Fruit fly (Drosophila melanogaster) whole organism, prepupa: ENCODE measurements around the gene CG4619.

Experiments used
- CG10669 ChIP-seq: fragments of 200-800 bp; sonication (Bioruptor generic); optimal IDR thresholded peaks from 3 replicates; lab custom pipeline; 2018; ENCODE audit warnings: missing biosample characterization, mild to moderate bottlenecking, missing genetic modification characterization, moderate library complexity
- CG11294 ChIP-seq: fragments of 200-800 bp; sonication (Bioruptor generic); IDR thresholded peaks from 2 replicates; pipeline ENCODE4 v1.3.6; 2022; ENCODE audit warnings: missing biosample characterization, missing genetic modification characterization
- CG1621 ChIP-seq: fragments of 200-800 bp; sonication (Bioruptor generic); optimal IDR thresholded peaks from 3 replicates; lab custom pipeline; 2018; ENCODE audit warnings: missing biosample characterization, mild to moderate bottlenecking, missing genetic modification characterization
- CG16779 ChIP-seq: fragments of 200-800 bp; sonication (Bioruptor generic); optimal IDR thresholded peaks from 3 replicates; lab custom pipeline; 2017; ENCODE audit warnings: missing biosample characterization, mild to moderate bottlenecking, missing genetic modification characterization
- CG3032 ChIP-seq: fragments of 200-800 bp; optimal IDR thresholded peaks from 2 replicates; lab custom pipeline; 2019; ENCODE audit warnings: missing biosample characterization, mild to moderate bottlenecking, missing genetic modification characterization, moderate library complexity
- CG31627 ChIP-seq: fragments of 200-800 bp; sonication (Bioruptor generic); optimal IDR thresholded peaks from 3 replicates; lab custom pipeline; 2016; ENCODE audit warnings: missing biosample characterization, missing genetic modification characterization
- CG32006 ChIP-seq: fragments of 200-800 bp; sonication (Bioruptor generic); optimal IDR thresholded peaks from 3 replicates; lab custom pipeline; 2017; ENCODE audit warnings: missing biosample characterization, mild to moderate bottlenecking, missing genetic modification characterization
- CG34406 ChIP-seq: fragments of 200-800 bp; sonication (Bioruptor generic); optimal IDR thresholded peaks from 3 replicates; lab custom pipeline; 2016; ENCODE audit warnings: missing biosample characterization, missing genetic modification characterization
- CG6163 ChIP-seq: fragments of 200-800 bp; sonication (Bioruptor generic); IDR thresholded peaks from 3 replicates; pipeline ENCODE4 v1.3.6; 2022; ENCODE audit warnings: missing biosample characterization, missing genetic modification characterization
- CG6276 ChIP-seq: fragments of 200-800 bp; sonication (Bioruptor generic); optimal IDR thresholded peaks from 2 replicates; lab custom pipeline; 2017; ENCODE audit warnings: missing biosample characterization, mild to moderate bottlenecking, missing genetic modification characterization
- CG6808 ChIP-seq: fragments of 200-800 bp; sonication (Bioruptor generic); optimal IDR thresholded peaks from 3 replicates; lab custom pipeline; 2017; ENCODE audit warnings: missing biosample characterization, missing genetic modification characterization, mild to moderate bottlenecking, moderate library complexity, missing genetic modification reagents
- CG6854 ChIP-seq: fragments of 200-800 bp; sonication (Bioruptor generic); optimal IDR thresholded peaks from 2 replicates; lab custom pipeline; 2017; ENCODE audit warnings: missing biosample characterization, mild to moderate bottlenecking, missing genetic modification characterization
- CG7368 ChIP-seq: fragments of 200-800 bp; sonication (Bioruptor generic); optimal IDR thresholded peaks from 3 replicates; lab custom pipeline; 2016; ENCODE audit warnings: missing biosample characterization, missing genetic modification characterization
- CG8632 ChIP-seq: fragments of 200-800 bp; sonication (Bioruptor generic); optimal IDR thresholded peaks from 3 replicates; lab custom pipeline; 2016; ENCODE audit warnings: missing biosample characterization, missing genetic modification characterization
- CG9139 ChIP-seq: fragments of 200-800 bp; sonication (Bioruptor generic); optimal IDR thresholded peaks from 3 replicates; lab custom pipeline; 2017; ENCODE audit warnings: missing biosample characterization, mild to moderate bottlenecking, missing genetic modification characterization
- Eip75B ChIP-seq: fragments of 200-800 bp; sonication (Bioruptor generic); optimal IDR thresholded peaks from 3 replicates; lab custom pipeline; 2016; ENCODE audit warnings: missing biosample characterization, missing genetic modification characterization
- Eip78C ChIP-seq: fragments of 200-800 bp; sonication (Bioruptor generic); peaks from one replicate; lab custom pipeline; 2016; ENCODE audit warnings: missing biosample characterization, missing genetic modification characterization
- Eip93F ChIP-seq: fragments of 200-800 bp; sonication (Bioruptor generic); optimal IDR thresholded peaks from 2 replicates; lab custom pipeline; 2016; ENCODE audit warnings: missing biosample characterization, mild to moderate bottlenecking, missing genetic modification characterization
- Hr38 ChIP-seq: sonication (Bioruptor generic); optimal IDR thresholded peaks from 2 replicates; lab custom pipeline; 2016; ENCODE audit warnings: missing biosample characterization, missing genetic modification characterization
- Met ChIP-seq: fragments of 200-800 bp; sonication (Bioruptor generic); optimal IDR thresholded peaks from 3 replicates; lab custom pipeline; 2016; ENCODE audit warnings: missing biosample characterization, missing genetic modification characterization
- OdsH ChIP-seq: fragments of 200-800 bp; sonication (Bioruptor generic); optimal IDR thresholded peaks from 3 replicates; lab custom pipeline; 2016; ENCODE audit warnings: missing biosample characterization, missing genetic modification characterization
- Smox ChIP-seq: fragments of 200-800 bp; sonication (Bioruptor generic); optimal IDR thresholded peaks from 3 replicates; lab custom pipeline; 2016; ENCODE audit warnings: missing biosample characterization, missing genetic modification characterization
- Sox102F ChIP-seq: fragments of 200-800 bp; sonication (Bioruptor generic); optimal IDR thresholded peaks from 2 replicates; lab custom pipeline; 2016; ENCODE audit warnings: missing biosample characterization, mild to moderate bottlenecking, missing genetic modification characterization
- Sox14 ChIP-seq: fragments of 200-800 bp; sonication (Bioruptor generic); optimal IDR thresholded peaks from 3 replicates; lab custom pipeline; 2016; ENCODE audit warnings: missing biosample characterization, missing genetic modification characterization
- Sox15 ChIP-seq: fragments of 200-800 bp; sonication (Bioruptor generic); optimal IDR thresholded peaks from 3 replicates; lab custom pipeline; 2016; ENCODE audit warnings: missing biosample characterization, missing genetic modification characterization
- achi ChIP-seq: fragments of 200-800 bp; sonication (Bioruptor generic); optimal IDR thresholded peaks from 3 replicates; lab custom pipeline; 2016; ENCODE audit warnings: missing biosample characterization, missing genetic modification characterization
- cyc ChIP-seq: fragments of 200-800 bp; sonication (Bioruptor generic); optimal IDR thresholded peaks from 3 replicates; lab custom pipeline; 2016; ENCODE audit warnings: missing biosample characterization, missing genetic modification characterization
- dac ChIP-seq: fragments of 200-800 bp; sonication (Bioruptor generic); optimal IDR thresholded peaks from 2 replicates; lab custom pipeline; 2017; ENCODE audit warnings: missing biosample characterization, mild to moderate bottlenecking, missing genetic modification characterization
- dsx ChIP-seq: fragments of 200-800 bp; optimal IDR thresholded peaks from 3 replicates; lab custom pipeline; 2019; ENCODE audit warnings: missing biosample characterization, mild to moderate bottlenecking, missing genetic modification characterization, moderate library complexity; ENCODE audit not compliant: poor library complexity, severe bottlenecking
- esn ChIP-seq: fragments of 200-800 bp; sonication (Bioruptor generic); optimal IDR thresholded peaks from 2 replicates; lab custom pipeline; 2016; ENCODE audit warnings: missing biosample characterization, mild to moderate bottlenecking, missing genetic modification characterization, moderate library complexity
- fd85E ChIP-seq: fragments of 200-800 bp; sonication (Bioruptor generic); optimal IDR thresholded peaks from 3 replicates; lab custom pipeline; 2016; ENCODE audit warnings: missing biosample characterization, missing genetic modification characterization
- fkh ChIP-seq: fragments of 200-800 bp; sonication (Bioruptor generic); optimal IDR thresholded peaks from 3 replicates; lab custom pipeline; 2017; ENCODE audit warnings: missing biosample characterization, mild to moderate bottlenecking, missing genetic modification characterization, moderate library complexity
- lz ChIP-seq: fragments of 200-800 bp; sonication (Bioruptor generic); optimal IDR thresholded peaks from 3 replicates; lab custom pipeline; 2016; ENCODE audit warnings: missing biosample characterization, missing genetic modification characterization
- net ChIP-seq: fragments of 200-800 bp; sonication (Bioruptor generic); optimal IDR thresholded peaks from 3 replicates; lab custom pipeline; 2016; ENCODE audit warnings: missing biosample characterization, missing genetic modification characterization
- spab ChIP-seq: fragments of 200-800 bp; sonication (Bioruptor generic); optimal IDR thresholded peaks from 2 replicates; lab custom pipeline; 2017; ENCODE audit warnings: missing biosample characterization, mild to moderate bottlenecking, missing genetic modification characterization, missing genetic modification reagents
- ss ChIP-seq, 2 experiments: fragments of 200-800 bp; sonication (Bioruptor generic); optimal IDR thresholded peaks; 2 replicates in 1 of 2; 3 replicates in 1 of 2; lab custom pipeline; 2017 to 2018; ENCODE audit warnings: mild to moderate bottlenecking in 2 of 2, missing biosample characterization in 2 of 2, missing genetic modification characterization in 2 of 2, moderate library complexity in 1 of 2
- svp ChIP-seq: fragments of 200-800 bp; sonication (Bioruptor generic); peaks from one replicate; lab custom pipeline; 2016; ENCODE audit warnings: missing biosample characterization, missing genetic modification characterization
- vri ChIP-seq: fragments of 200-800 bp; sonication (Bioruptor generic); optimal IDR thresholded peaks from 3 replicates; lab custom pipeline; 2016; ENCODE audit warnings: missing biosample characterization, mild to moderate bottlenecking, missing genetic modification characterization

CG4619 gene

dm6 chr2L:9933063-9933462 lies 5.6 kb upstream of the CG4619 start, which contains the start of gene Cpr30F:
Gene Cpr30F, minus strand, starts transcription at chr2L:9933163.
- TF ChIP-seq CG31627 (GFP tag; lab: Kevin White, UChicago) (no peak), CG34406 (GFP tag; lab: Kevin White, UChicago) (no peak), Smox (no peak), achi (GFP tag; lab: Kevin White, UChicago) (no peak), Hr38 (GFP tag; lab: Kevin White, UChicago) (no peak), CG6276 (GFP tag; lab: Kevin White, UChicago) (no peak), dsx (GFP tag; lab: Kevin White, UChicago) (no peak), CG7368 (no peak), net (GFP tag; lab: Kevin White, UChicago) (no peak), CG3032 (no peak), fd85E (GFP tag; lab: Kevin White, UChicago) (no peak), OdsH (GFP tag; lab: Kevin White, UChicago) (no peak)

DNA sequence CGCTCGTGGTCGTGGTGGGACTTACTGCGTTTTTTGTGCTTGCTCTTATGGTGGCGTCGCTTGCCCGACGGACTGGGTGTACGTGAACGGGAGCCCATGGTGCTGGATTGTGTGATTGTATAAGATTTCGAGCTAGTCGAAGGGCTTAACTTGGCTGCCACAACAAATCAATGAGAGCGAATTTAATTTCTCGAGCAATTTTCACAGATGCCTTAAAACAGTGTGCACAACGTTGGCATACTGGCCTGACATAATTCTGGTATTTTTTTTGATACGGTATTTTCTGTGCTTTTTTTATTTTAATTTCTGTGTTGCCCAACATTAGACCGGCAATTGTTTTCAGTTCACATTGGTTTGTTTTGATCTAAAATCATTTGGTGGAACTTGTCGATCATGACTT lies 755 bp upstream of the CG4619 start, which contains the start of gene Arglu1:
TSS of gene Arglu1 (minus strand) at position 227 of the 400 bp plus-strand sequence.
- peak; percentile 53; the same call in 2 of the 3 replicates for TF ChIP-seq CG6163 (GFP tag; lab: Robert Waterston, UW)
- peak; percentile 9 for TF ChIP-seq CG31627 (GFP tag; lab: Kevin White, UChicago)
- TF ChIP-seq cyc: peak; percentile 40
- no peak for TF ChIP-seq Eip93F (GFP tag; lab: Kevin White, UChicago)
- peak; percentile 41 for TF ChIP-seq lz

dm6 chr2L:9943521-9943920 lies 4.9 kb downstream of the CG4619 start:
- TF ChIP-seq vri (peak; percentile 74), CG11294 (GFP tag; lab: Robert Waterston, UW) (no peak), Sox14 (GFP tag; lab: Kevin White, UChicago) (no peak), spab (no peak), Eip78C (GFP tag; lab: Kevin White, UChicago) (peak; percentile 55)

DNA sequence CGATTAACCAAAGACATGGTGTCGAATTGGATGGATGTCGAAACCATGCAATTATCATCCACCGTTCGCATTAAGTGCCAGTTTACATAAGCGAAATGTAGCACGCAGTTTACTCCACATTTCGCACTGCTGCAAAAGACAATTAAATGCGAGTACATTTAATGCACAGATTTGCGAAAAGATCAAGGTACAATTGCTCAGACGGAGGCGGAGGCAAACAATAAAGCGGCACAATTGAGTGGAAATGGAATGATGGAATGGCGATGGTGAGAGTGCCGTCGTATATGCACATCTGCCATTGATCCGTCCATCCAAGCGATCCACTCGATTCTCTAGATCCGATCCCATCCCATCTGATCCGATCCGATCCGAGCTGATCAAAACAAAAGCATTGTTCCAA lies 6.4 kb downstream of the CG4619 start:
- peak; percentile 59 to 75 for TF ChIP-seq ss (GFP tag; optimal IDR thresholded peaks at IDR 0.05; lab: Kevin White, UChicago)
- no peak for TF ChIP-seq Sox15 (GFP tag; lab: Kevin White, UChicago)
- peak; percentile 22 for TF ChIP-seq CG10669 (GFP tag; lab: Kevin White, UChicago)
- TF ChIP-seq dac (GFP tag; lab: Kevin White, UChicago): no peak
- no peak for TF ChIP-seq CG8632 (GFP tag; lab: Kevin White, UChicago)
- peak; percentile 49 for TF ChIP-seq CG9139 (GFP tag; lab: Kevin White, UChicago)
- TF ChIP-seq CG34406 (GFP tag; lab: Kevin White, UChicago): no peak
- peak; percentile 14 for TF ChIP-seq CG16779
- no peak for TF ChIP-seq CG32006
- peak; percentile 96 for TF ChIP-seq svp (GFP tag; lab: Kevin White, UChicago)
- TF ChIP-seq Eip75B: no peak
- peak; percentile 71 for TF ChIP-seq Eip78C (GFP tag; lab: Kevin White, UChicago)
- TF ChIP-seq dsx (GFP tag; lab: Kevin White, UChicago): peak; percentile 3
- peak; percentile 67 for TF ChIP-seq CG6276 (GFP tag; lab: Kevin White, UChicago)
- peak; percentile 33 for TF ChIP-seq CG6854 (GFP tag; lab: Kevin White, UChicago)
- no peak for TF ChIP-seq Sox102F (GFP tag; lab: Kevin White, UChicago)
- TF ChIP-seq esn (GFP tag; lab: Kevin White, UChicago): peak; percentile 2
- TF ChIP-seq CG1621 (tag; lab: Kevin White, UChicago): peak; percentile 10
- no peak for TF ChIP-seq fkh (GFP tag; lab: Kevin White, UChicago)
- TF ChIP-seq CG6808 (GFP tag; lab: Kevin White, UChicago): peak; percentile 42
- no peak for TF ChIP-seq Met (GFP tag; lab: Kevin White, UChicago)
- TF ChIP-seq net (GFP tag; lab: Kevin White, UChicago): no peak
